Worm (Caenorhabditis elegans) whole organism, midembryonic: ENCODE data around the gene C32D5.12.

Experiments
- flt-1 ChIP-seq: fragments of 200-800 bp; sonication (Bioruptor generic); IDR thresholded peaks from 2 replicates; pipeline ENCODE4 v1.3.6; 2022; ENCODE audit warnings: missing genetic modification characterization, missing compliant biosample characterization
- ref-1 ChIP-seq: fragments of 200-800 bp; sonication (Bioruptor generic); conservative IDR thresholded peaks from 2 replicates; pipeline ENCODE4 v1.3.6; 2022; ENCODE audit warnings: missing genetic modification reagents, missing genetic modification characterization, missing compliant biosample characterization
- tab-1 ChIP-seq: fragments of 200-800 bp; sonication (Bioruptor generic); IDR thresholded peaks from 2 replicates; pipeline ENCODE4 v1.3.6; 2022; ENCODE audit warnings: missing genetic modification characterization, missing compliant biosample characterization
- ztf-29 ChIP-seq: fragments of 200-800 bp; sonication (Bioruptor generic); IDR thresholded peaks from 2 replicates; pipeline ENCODE4 v1.3.6; 2022; ENCODE audit warnings: missing genetic modification reagents, missing genetic modification characterization, missing compliant biosample characterization

DNA sequence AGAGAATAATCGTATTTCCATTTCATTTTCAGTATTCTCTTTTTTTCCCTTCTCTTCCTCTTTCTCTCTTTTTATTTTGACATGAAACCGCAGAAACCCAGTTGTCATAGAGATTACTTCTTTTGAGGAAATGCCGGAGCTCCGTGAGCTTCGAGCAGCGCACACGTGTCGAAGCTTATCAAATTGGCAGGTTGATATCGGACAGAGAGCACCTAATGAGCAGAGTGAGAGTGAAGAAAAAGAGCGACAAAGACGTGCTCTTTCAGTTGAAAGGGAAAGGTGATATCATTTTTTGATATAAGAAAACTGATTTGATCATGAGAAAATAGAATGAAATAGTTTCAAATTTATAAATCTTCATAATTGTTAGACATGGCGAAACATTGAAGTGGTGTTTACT is 23.4 kb downstream of the C32D5.12 start, which contains the start of gene C32D5.14:
- no peak for TF ChIP-seq flt-1
- no peak for TF ChIP-seq tab-1 (GFP tag; lab: Robert Waterston, UW)
- no peak for TF ChIP-seq ztf-29
- TF ChIP-seq ref-1 (GFP tag; lab: Robert Waterston, UW) = no peak
